Worm (Caenorhabditis elegans): ENCODE results near the gene emb-30.
A peak's percentile ranks its signal among the peaks of the same experiment; 100 is the strongest.

ce11 chrIII:9457192-9458103, 16.2 kb upstream of the emb-30 start:
- TF ChIP-seq pha-4 (tag; optimal IDR thresholded peaks at IDR 0.05), result no peak
- peak; percentile 57 for TF ChIP-seq ama-1 (optimal IDR thresholded peaks at IDR 0.05)
- no peak for TF ChIP-seq R02D3.7 (tag; optimal IDR thresholded peaks at IDR 0.05)
- TF ChIP-seq nfya-1 (tag; optimal IDR thresholded peaks at IDR 0.05; ENCODE audit: insufficient read depth), result peak; percentile 34
- no peak for TF ChIP-seq egl-27 (tag; optimal IDR thresholded peaks at IDR 0.05)
- no peak for TF ChIP-seq unc-39 (tag; optimal IDR thresholded peaks at IDR 0.05)
- no peak for TF ChIP-seq tbx-2 (tag; optimal IDR thresholded peaks at IDR 0.05)
- TF ChIP-seq hmg-11 (tag; optimal IDR thresholded peaks at IDR 0.05), result no peak
- no peak for TF ChIP-seq skn-1 (tag; optimal IDR thresholded peaks at IDR 0.05)
- TF ChIP-seq daf-12 (tag; optimal IDR thresholded peaks at IDR 0.05), result no peak
- TF ChIP-seq nhr-77 (tag; optimal IDR thresholded peaks at IDR 0.05), result no peak
- peak; percentile 48 for TF ChIP-seq nhr-23 (tag; optimal IDR thresholded peaks at IDR 0.05)
- no peak for TF ChIP-seq pqm-1 (tag; optimal IDR thresholded peaks at IDR 0.05)
